Worm (Caenorhabditis elegans) whole organism, L1 larva: ENCODE results near the gene Y4C6B.2.
A peak's percentile ranks its signal among the peaks of the same experiment; 100 is the strongest.

Experiments used
- C04F5.9 ChIP-seq: sonication (generic microtip); optimal IDR thresholded peaks from 2 replicates; lab custom pipeline; 2016; ENCODE audit warnings: missing genetic modification characterization, missing compliant biosample characterization
- ces-1 ChIP-seq: fragments of 150-350 bp; optimal IDR thresholded peaks from 2 replicates; lab custom pipeline; 2014; ENCODE audit warnings: missing biosample characterization, missing genetic modification reagents, missing genetic modification characterization
- elt-2 ChIP-seq: sonication (generic microtip); optimal IDR thresholded peaks from 2 replicates; lab custom pipeline; 2016; ENCODE audit warnings: missing genetic modification characterization, mild to moderate bottlenecking, inconsistent platforms, missing compliant biosample characterization, missing genetic modification reagents
- elt-3 ChIP-seq, 6 experiments: fragments of 150-350 bp in 1 of 6; sonication (generic microtip); optimal IDR thresholded peaks; 2 replicates each; lab custom pipeline; 2017 to 2018; ENCODE audit warnings: missing biosample characterization in 6 of 6, missing genetic modification characterization in 6 of 6, inconsistent platforms in 1 of 6
- hpl-2 ChIP-seq: fragments of 150-350 bp; optimal IDR thresholded peaks from 2 replicates; lab custom pipeline; 2014; ENCODE audit warnings: missing biosample characterization, missing genetic modification reagents, missing genetic modification characterization
- lin-15B ChIP-seq: fragments of 150-350 bp; sonication (generic microtip); optimal IDR thresholded peaks from 3 replicates; lab custom pipeline; 2014; ENCODE audit warnings: missing biosample characterization, missing genetic modification characterization
- lir-3 ChIP-seq: sonication (generic microtip); optimal IDR thresholded peaks from 2 replicates; lab custom pipeline; 2016; ENCODE audit warnings: mild to moderate bottlenecking, missing genetic modification characterization, moderate library complexity, missing compliant biosample characterization; ENCODE audit not compliant: poor library complexity
- lsy-2 ChIP-seq, 2 experiments: fragments of 150-350 bp; optimal IDR thresholded peaks; 2 replicates each; lab custom pipeline; 2014; ENCODE audit warnings: missing biosample characterization in 2 of 2, missing genetic modification characterization in 2 of 2
- mef-2 ChIP-seq: fragments of 150-350 bp; optimal IDR thresholded peaks from 2 replicates; lab custom pipeline; 2014; ENCODE audit warnings: missing biosample characterization, missing genetic modification characterization
- nhr-12 ChIP-seq: sonication (generic microtip); optimal IDR thresholded peaks from 2 replicates; lab custom pipeline; 2017; ENCODE audit warnings: missing biosample characterization, missing genetic modification characterization
- nhr-19 ChIP-seq: fragments of 200-800 bp; sonication (Bioruptor generic); conservative IDR thresholded peaks from 2 replicates; pipeline ENCODE4 v1.3.6; 2022; ENCODE audit warnings: missing genetic modification characterization, missing compliant biosample characterization
- nhr-28 ChIP-seq: fragments of 150-350 bp; optimal IDR thresholded peaks from 2 replicates; lab custom pipeline; 2014; ENCODE audit warnings: missing biosample characterization, missing genetic modification characterization
- nhr-77 ChIP-seq: fragments of 150-350 bp; optimal IDR thresholded peaks from 2 replicates; lab custom pipeline; 2014; ENCODE audit warnings: missing biosample characterization, missing genetic modification characterization
- unc-62 ChIP-seq: fragments of 150-350 bp; optimal IDR thresholded peaks from 2 replicates; lab custom pipeline; 2014; ENCODE audit warnings: missing biosample characterization, missing genetic modification reagents, missing genetic modification characterization

- peak; percentile 61 for TF ChIP-seq elt-2
- no peak for TF ChIP-seq unc-62 (GFP tag; lab: Kevin White, UChicago)
- TF ChIP-seq lsy-2 (tag; optimal IDR thresholded peaks at IDR 0.05; lab: Kevin White, UChicago): no peak
- no peak for TF ChIP-seq ces-1 (GFP tag; lab: Kevin White, UChicago)
- no peak for TF ChIP-seq mef-2
- TF ChIP-seq nhr-77 (tag; lab: Kevin White, UChicago): no peak
- no peak for TF ChIP-seq lin-15B (tag; lab: Kevin White, UChicago)
- no peak for TF ChIP-seq nhr-12 (tag; lab: Kevin White, UChicago)
- TF ChIP-seq nhr-19 (GFP tag; lab: Robert Waterston, UW): no peak
- no peak for TF ChIP-seq hpl-2 (GFP tag; lab: Kevin White, UChicago)
- TF ChIP-seq lir-3: no peak
- no peak for TF ChIP-seq nhr-28 (tag; lab: Kevin White, UChicago)
- no peak for TF ChIP-seq elt-3 (tag; optimal IDR thresholded peaks at IDR 0.05; lab: Kevin White, UChicago)
- no peak for TF ChIP-seq C04F5.9 (tag; lab: Kevin White, UChicago)
These were observed 40.8 kb downstream of the Y4C6B.2 start for ce11 chrIV:5380140-5380539.
